Worm (Caenorhabditis elegans): ENCODE results near the gene Y105C5B.9.

Gene Y105C5B.9

ce11 chrIV:15915061-15915460, 15.3 kb upstream of the Y105C5B.9 start:
- no peak for TF ChIP-seq nfya-1 (tag; optimal IDR thresholded peaks at IDR 0.05)
- TF ChIP-seq ceh-14 (tag; optimal IDR thresholded peaks at IDR 0.05): no peak
- no peak for TF ChIP-seq unc-55 (GFP tag; optimal IDR thresholded peaks at IDR 0.05)
- TF ChIP-seq pat-9 (tag; optimal IDR thresholded peaks at IDR 0.05): no peak
- TF ChIP-seq lim-6 (tag; optimal IDR thresholded peaks at IDR 0.05): no peak

ce11 chrIV:15923000-15923399, 7.4 kb upstream of the Y105C5B.9 start:
- TF ChIP-seq fkh-10 (GFP tag; optimal IDR thresholded peaks at IDR 0.05) (no peak), K09A11.1 (tag; optimal IDR thresholded peaks at IDR 0.05; ENCODE audit: insufficient read depth) (no peak), elt-2 (tag; optimal IDR thresholded peaks at IDR 0.05) (no peak), pha-2 (tag; optimal IDR thresholded peaks at IDR 0.05) (no peak), lin-11 (tag; optimal IDR thresholded peaks at IDR 0.05) (no peak), ceh-30 (tag; optimal IDR thresholded peaks at IDR 0.05) (no peak), pax-1 (tag; optimal IDR thresholded peaks at IDR 0.05) (no peak), nhr-232 (tag; optimal IDR thresholded peaks at IDR 0.05) (no peak)

- TF ChIP-seq unc-42 (tag; optimal IDR thresholded peaks at IDR 0.05): no peak
- TF ChIP-seq ceh-48 (tag; optimal IDR thresholded peaks at IDR 0.05): no peak
- TF ChIP-seq pax-1 (tag; optimal IDR thresholded peaks at IDR 0.05): no peak
- TF ChIP-seq hlh-13 (GFP tag; optimal IDR thresholded peaks at IDR 0.05): no peak
- TF ChIP-seq ceh-24 (tag; optimal IDR thresholded peaks at IDR 0.05): no peak
- no peak for TF ChIP-seq pat-9 (tag; optimal IDR thresholded peaks at IDR 0.05)
- TF ChIP-seq ets-4 (tag; optimal IDR thresholded peaks at IDR 0.05): no peak
- TF ChIP-seq ahr-1 (tag; optimal IDR thresholded peaks at IDR 0.05): no peak
- no peak for TF ChIP-seq hlh-8 (tag; optimal IDR thresholded peaks at IDR 0.05)
- TF ChIP-seq unc-55 (GFP tag; optimal IDR thresholded peaks at IDR 0.05): no peak
- TF ChIP-seq F13H6.1 (tag; optimal IDR thresholded peaks at IDR 0.05): no peak
- no peak for TF ChIP-seq ceh-30 (tag; optimal IDR thresholded peaks at IDR 0.05)
Measured at ce11 chrIV:15926746-15927145, 3.6 kb upstream of the Y105C5B.9 start, which contains the start of gene Y105C5B.8. Y105C5B.8 (minus strand) TSS chrIV:15926846.

- TF ChIP-seq nhr-11 (tag; optimal IDR thresholded peaks at IDR 0.05) (no peak), elt-2 (tag; optimal IDR thresholded peaks at IDR 0.05) (peak; percentile 93), syd-9 (tag; optimal IDR thresholded peaks at IDR 0.05) (no peak)
Measured at ce11 chrIV:15929831-15930230, 550 bp upstream of the Y105C5B.9 start.

ce11 chrIV:15930694-15931093, 313 bp downstream of the Y105C5B.9 start:
- TF ChIP-seq npax-4 (tag; optimal IDR thresholded peaks at IDR 0.05): no peak
- no peak for TF ChIP-seq hlh-15 (tag; optimal IDR thresholded peaks at IDR 0.05)
- no peak for TF ChIP-seq ceh-45 (GFP tag; IDR thresholded peaks at IDR 0.05)

- TF ChIP-seq ceh-22 (tag; optimal IDR thresholded peaks at IDR 0.05) (no peak), ceh-19 (GFP tag; optimal IDR thresholded peaks at IDR 0.05) (no peak), K02D7.2 (tag; optimal IDR thresholded peaks at IDR 0.05) (no peak), che-1 (tag; optimal IDR thresholded peaks at IDR 0.05) (peak; percentile 24), nhr-232 (tag; optimal IDR thresholded peaks at IDR 0.05) (no peak), hlh-30 (tag; optimal IDR thresholded peaks at IDR 0.05; ENCODE audit: insufficient read depth) (peak; percentile 64)
Measured at ce11 chrIV:15931176-15931575, 795 bp downstream of the Y105C5B.9 start.

ce11 chrIV:15931833-15932232, 1.5 kb downstream of the Y105C5B.9 start:
- TF ChIP-seq pag-3 (tag; optimal IDR thresholded peaks at IDR 0.05; ENCODE audit: borderline replicate concordance) (no peak), elt-2 (tag; optimal IDR thresholded peaks at IDR 0.05) (peak; percentile 51), pat-9 (tag; optimal IDR thresholded peaks at IDR 0.05) (peak; percentile 7), lin-11 (tag; optimal IDR thresholded peaks at IDR 0.05) (no peak), ceh-18 (tag; optimal IDR thresholded peaks at IDR 0.05) (no peak), syd-9 (tag; optimal IDR thresholded peaks at IDR 0.05) (peak; percentile 11), hlh-30 (tag; optimal IDR thresholded peaks at IDR 0.05; ENCODE audit: insufficient read depth) (peak; percentile 58), pros-1 (tag; optimal IDR thresholded peaks at IDR 0.05) (no peak), ttx-3 (tag; optimal IDR thresholded peaks at IDR 0.05) (no peak), unc-42 (tag; optimal IDR thresholded peaks at IDR 0.05) (no peak), ceh-22 (tag; optimal IDR thresholded peaks at IDR 0.05) (no peak), lim-6 (tag; optimal IDR thresholded peaks at IDR 0.05) (no peak), unc-3 (GFP tag; conservative IDR thresholded peaks at IDR 0.05) (no peak), unc-3 (tag; optimal IDR thresholded peaks at IDR 0.05) (no peak), nhr-11 (tag; optimal IDR thresholded peaks at IDR 0.05) (no peak), pax-1 (tag; optimal IDR thresholded peaks at IDR 0.05) (no peak), fax-1 (tag; optimal IDR thresholded peaks at IDR 0.05) (no peak), hlh-13 (GFP tag; optimal IDR thresholded peaks at IDR 0.05) (peak; percentile 32), ceh-14 (tag; optimal IDR thresholded peaks at IDR 0.05) (no peak), K09A11.1 (tag; optimal IDR thresholded peaks at IDR 0.05; ENCODE audit: insufficient read depth) (peak; percentile 8), madf-2 (tag; optimal IDR thresholded peaks at IDR 0.05) (no peak), che-1 (tag; optimal IDR thresholded peaks at IDR 0.05) (peak; percentile 11)

Data from whole organism, late embryonic.